Worm (Caenorhabditis elegans): ENCODE measurements around the gene rpl-32.

rpl-32 gene

ce11 chrII:9099017-9099416 lies 42.1 kb upstream of the rpl-32 start, which contains the start of gene T24H10.1:
Gene T24H10.1, plus strand, starts transcription at chrII:9099371.
- TF ChIP-seq daf-19 (GFP tag; conservative IDR thresholded peaks at IDR 0.05), result no peak
- no peak for TF ChIP-seq nhr-42 (GFP tag; IDR thresholded peaks at IDR 0.05)
- TF ChIP-seq dpl-1 (GFP tag; optimal IDR thresholded peaks at IDR 0.05), result peak; percentile 75
- peak; percentile 56 for TF ChIP-seq nhr-48 (tag; optimal IDR thresholded peaks at IDR 0.05)
- TF ChIP-seq unc-130 (GFP tag; optimal IDR thresholded peaks at IDR 0.05), result no peak
- no peak for TF ChIP-seq daf-8 (GFP tag; IDR thresholded peaks at IDR 0.05)
- no peak for TF ChIP-seq nhr-237 (tag; optimal IDR thresholded peaks at IDR 0.05)
- no peak for TF ChIP-seq ceh-28 (tag; optimal IDR thresholded peaks at IDR 0.05)
- no peak for TF ChIP-seq vab-7 (GFP tag; IDR thresholded peaks at IDR 0.05)
- no peak for TF ChIP-seq lin-1 (GFP tag; IDR thresholded peaks at IDR 0.05)
- TF ChIP-seq F37D6.2 (tag; optimal IDR thresholded peaks at IDR 0.05), result peak; percentile 48
- peak; percentile 14; the same call in 1 of the 2 replicates for TF ChIP-seq php-3 (GFP tag; IDR thresholded peaks at IDR 0.05)
- no peak for TF ChIP-seq mdt-29 (GFP tag; IDR thresholded peaks at IDR 0.05)
- TF ChIP-seq saeg-2 (GFP tag; IDR thresholded peaks at IDR 0.05), result no peak
- no peak for TF ChIP-seq mxl-2 (GFP tag; conservative IDR thresholded peaks at IDR 0.05)
- TF ChIP-seq fos-1 (tag; optimal IDR thresholded peaks at IDR 0.05), result no peak
- TF ChIP-seq nhr-41 (GFP tag; IDR thresholded peaks at IDR 0.05), result no peak
- TF ChIP-seq hlh-11 (tag; optimal IDR thresholded peaks at IDR 0.05), result peak; percentile 64
- no peak for TF ChIP-seq daf-16 (GFP tag; optimal IDR thresholded peaks at IDR 0.05)
- TF ChIP-seq daf-16 (tag; optimal IDR thresholded peaks at IDR 0.05), result peak; percentile 40
- no peak for TF ChIP-seq snpc-4 (tag; optimal IDR thresholded peaks at IDR 0.05)
- peak; percentile 70 for TF ChIP-seq lin-13 (GFP tag; optimal IDR thresholded peaks at IDR 0.05)
- peak; percentile 77 for TF ChIP-seq mep-1 (tag; optimal IDR thresholded peaks at IDR 0.05)
- TF ChIP-seq unc-62 (GFP tag; optimal IDR thresholded peaks at IDR 0.05 in 1 of 2), result peak in 1 of 2 experiments; percentile 96
- TF ChIP-seq unc-62 (tag; optimal IDR thresholded peaks at IDR 0.05), result no peak
- TF ChIP-seq nhr-28 (tag; optimal IDR thresholded peaks at IDR 0.05), result peak; percentile 10
- TF ChIP-seq nhr-10 (tag; optimal IDR thresholded peaks at IDR 0.05), result no peak
- no peak for TF ChIP-seq nhr-76 (tag; optimal IDR thresholded peaks at IDR 0.05)
- TF ChIP-seq nhr-102 (tag; optimal IDR thresholded peaks at IDR 0.05), result peak; percentile 55
- TF ChIP-seq Y48G9A.11 (GFP tag; IDR thresholded peaks at IDR 0.05), result no peak
- TF ChIP-seq dmd-6 (GFP tag; IDR thresholded peaks at IDR 0.05), result peak; percentile 65
- TF ChIP-seq arid-1 (GFP tag; conservative IDR thresholded peaks at IDR 0.05), result peak; percentile 44; the same call in 1 of the 2 replicates
- no peak for TF ChIP-seq Y5F2A.4 (GFP tag; optimal IDR thresholded peaks at IDR 0.05)
- peak; percentile 39 for TF ChIP-seq hlh-30 (tag; optimal IDR thresholded peaks at IDR 0.05; ENCODE audit: insufficient read depth)
- no peak for TF ChIP-seq madf-5 (GFP tag; IDR thresholded peaks at IDR 0.05)
- TF ChIP-seq mxl-3 (GFP tag; optimal IDR thresholded peaks at IDR 0.05), result peak; percentile 10
- TF ChIP-seq ama-1 (optimal IDR thresholded peaks at IDR 0.05), result peak; percentile 37
- TF ChIP-seq nhr-25 (tag; optimal IDR thresholded peaks at IDR 0.05; ENCODE audit: borderline replicate concordance, insufficient read depth), result peak; percentile 51
- TF ChIP-seq nhr-111 (GFP tag; optimal IDR thresholded peaks at IDR 0.05), result no peak
- TF ChIP-seq spr-1 (tag; optimal IDR thresholded peaks at IDR 0.05), result peak; percentile 31
- peak; percentile 14 to 82 for TF ChIP-seq lsy-2 (tag; optimal IDR thresholded peaks at IDR 0.05)
- TF ChIP-seq ceh-82 (tag; optimal IDR thresholded peaks at IDR 0.05), result no peak
- TF ChIP-seq zip-11 (GFP tag; IDR thresholded peaks at IDR 0.05), result no peak
- TF ChIP-seq ceh-20 (GFP tag; IDR thresholded peaks at IDR 0.05), result no peak
- no peak for TF ChIP-seq F26F4.8 (GFP tag; conservative IDR thresholded peaks at IDR 0.05)
- no peak for TF ChIP-seq sdz-12 (GFP tag; optimal IDR thresholded peaks at IDR 0.05)
- TF ChIP-seq lin-29 (GFP tag; IDR thresholded peaks at IDR 0.05), result no peak
- TF ChIP-seq lir-3 (tag; optimal IDR thresholded peaks at IDR 0.05), result no peak
- no peak for TF ChIP-seq tag-97 (GFP tag; IDR thresholded peaks at IDR 0.05)
- no peak for TF ChIP-seq ztf-7 (tag; optimal IDR thresholded peaks at IDR 0.05)
- peak; percentile 37 for TF ChIP-seq nhr-6 (tag; optimal IDR thresholded peaks at IDR 0.05)
- TF ChIP-seq ctbp-1 (GFP tag; IDR thresholded peaks at IDR 0.05), result peak; percentile 19; the same call in 1 of the 2 replicates

Data from whole organism, L4 larva.